Fruit fly (Drosophila melanogaster): Measurements from ENCODE around the gene CG5961.

The CG5961 gene

dm6 chr3R:12431030-12431489 is 29.0 kb downstream of the CG5961 start, which contains the start of gene Prosalpha2 (continued):
- TF ChIP-seq nom (GFP tag; optimal IDR thresholded peaks at IDR 0.05) (peak; percentile 1), mld (GFP tag; IDR thresholded peaks at IDR 0.05; ENCODE audit: partially characterized antibody) (no peak), Elba2 (GFP tag; optimal IDR thresholded peaks at IDR 0.05) (peak; percentile 72), HmgZ (tag; optimal IDR thresholded peaks at IDR 0.05) (peak; percentile 13), CG4424 (GFP tag; optimal IDR thresholded peaks at IDR 0.05) (peak; percentile 3), phol (tag; optimal IDR thresholded peaks at IDR 0.05) (peak; percentile 46), CG4854 (GFP tag; optimal IDR thresholded peaks at IDR 0.05) (no peak), Dek (tag; optimal IDR thresholded peaks at IDR 0.05) (no peak), CG15514 (GFP tag; optimal IDR thresholded peaks at IDR 0.05) (peak; percentile 62), CG30020 (tag; optimal IDR thresholded peaks at IDR 0.05) (peak; percentile 53), CG12155 (GFP tag; optimal IDR thresholded peaks at IDR 0.05) (peak; percentile 14), Hey (tag; optimal IDR thresholded peaks at IDR 0.05) (no peak), Spps (tag; optimal IDR thresholded peaks at IDR 0.05) (no peak), CG32767 (GFP tag; IDR thresholded peaks at IDR 0.05) (peak; percentile 51), CoRest (tag; optimal IDR thresholded peaks at IDR 0.05) (peak; percentile 74), CG17385 (GFP tag; optimal IDR thresholded peaks at IDR 0.05) (no peak), CG17802 (tag; optimal IDR thresholded peaks at IDR 0.05) (peak; percentile 64)

- TF ChIP-seq CG14014 (GFP tag; IDR thresholded peaks at IDR 0.05) = no peak
- TF ChIP-seq CG14710 (tag; optimal IDR thresholded peaks at IDR 0.05) = peak; percentile 27
- peak; percentile 31 for TF ChIP-seq Myb (GFP tag; optimal IDR thresholded peaks at IDR 0.05)
- no peak for TF ChIP-seq CG13894 (tag; optimal IDR thresholded peaks at IDR 0.05)
- TF ChIP-seq cg (GFP tag; optimal IDR thresholded peaks at IDR 0.05) = no peak
- TF ChIP-seq pb (GFP tag; optimal IDR thresholded peaks at IDR 0.05) = no peak
- TF ChIP-seq onecut (GFP tag; IDR thresholded peaks at IDR 0.05) = no peak
- no peak for TF ChIP-seq CG1529 (GFP tag; optimal IDR thresholded peaks at IDR 0.05)
- TF ChIP-seq CG4360 (GFP tag; IDR thresholded peaks at IDR 0.05) = no peak
- TF ChIP-seq CoRest (tag; optimal IDR thresholded peaks at IDR 0.05) = peak; percentile 12
- TF ChIP-seq Stat92E (GFP tag; optimal IDR thresholded peaks at IDR 0.05) = peak in 1 of 3 experiments; percentile 5
- TF ChIP-seq schlank (tag; optimal IDR thresholded peaks at IDR 0.05) = no peak
- TF ChIP-seq BEAF-32 (GFP tag; optimal IDR thresholded peaks at IDR 0.05) = peak; percentile 30
- no peak for TF ChIP-seq CG12391 (tag; optimal IDR thresholded peaks at IDR 0.05)
- TF ChIP-seq CG4617 (GFP tag; optimal IDR thresholded peaks at IDR 0.05; ENCODE audit: borderline replicate concordance) = peak; percentile 51
- TF ChIP-seq Ets97D (GFP tag; optimal IDR thresholded peaks at IDR 0.05) = peak; percentile 23
- no peak for TF ChIP-seq CG2120 (GFP tag; optimal IDR thresholded peaks at IDR 0.05)
- peak; percentile 40; the same call in 2 of the 3 replicates for TF ChIP-seq row (GFP tag; IDR thresholded peaks at IDR 0.05)
- no peak for TF ChIP-seq chinmo (GFP tag; IDR thresholded peaks at IDR 0.05; ENCODE audit: partially characterized antibody)
- no peak for TF ChIP-seq slou (GFP tag; optimal IDR thresholded peaks at IDR 0.05)
- no peak for TF ChIP-seq CG14667 (GFP tag; IDR thresholded peaks at IDR 0.05)
- TF ChIP-seq gfzf (GFP tag; optimal IDR thresholded peaks at IDR 0.05) = peak; percentile 85
- TF ChIP-seq nom (GFP tag; optimal IDR thresholded peaks at IDR 0.05) = no peak
- TF ChIP-seq Sry-β (GFP tag; optimal IDR thresholded peaks at IDR 0.05) = peak; percentile 14
- TF ChIP-seq Bgb (GFP tag; IDR thresholded peaks at IDR 0.05; ENCODE audit: partially characterized antibody) = no peak
- no peak for TF ChIP-seq Dbx (GFP tag; IDR thresholded peaks at IDR 0.05)
- no peak for TF ChIP-seq CG11398 (GFP tag; optimal IDR thresholded peaks at IDR 0.05)
- no peak for TF ChIP-seq gsb (GFP tag; IDR thresholded peaks at IDR 0.05)
- no peak for TF ChIP-seq dm (GFP tag; optimal IDR thresholded peaks at IDR 0.05)
- no peak for TF ChIP-seq Rfx (GFP tag; IDR thresholded peaks at IDR 0.05)
- peak; percentile 69 for TF ChIP-seq CG9797 (GFP tag; optimal IDR thresholded peaks at IDR 0.05)
- TF ChIP-seq nmo (GFP tag; optimal IDR thresholded peaks at IDR 0.05) = peak; percentile 20
- TF ChIP-seq trh (GFP tag; optimal IDR thresholded peaks at IDR 0.05) = no peak
- no peak for TF ChIP-seq ems (GFP tag; optimal IDR thresholded peaks at IDR 0.05)
These were observed 30.9 kb downstream of the CG5961 start, which contains the start of the genes CG5641 and CG5245 for dm6 chr3R:12429120-12429610. TSS of gene CG5641 (minus strand) at chr3R:12429282. TSS of gene CG5245 (plus strand) at chr3R:12429560.
